Worm (Caenorhabditis elegans): Measurements from ENCODE around the gene W04G3.7.

ce11 chrX:11050335-11050734, 34.7 kb downstream of the W04G3.7 start:
- TF ChIP-seq ama-1 (optimal IDR thresholded peaks at IDR 0.05), result no peak
- TF ChIP-seq snpc-4 (tag; optimal IDR thresholded peaks at IDR 0.05), result no peak
- TF ChIP-seq nhr-11 (tag; optimal IDR thresholded peaks at IDR 0.05), result no peak
- no peak for TF ChIP-seq unc-62 (GFP tag; optimal IDR thresholded peaks at IDR 0.05)
- TF ChIP-seq zag-1 (tag; optimal IDR thresholded peaks at IDR 0.05), result no peak
- no peak for TF ChIP-seq jun-1 (tag; optimal IDR thresholded peaks at IDR 0.05)
- no peak for TF ChIP-seq sox-4 (tag; optimal IDR thresholded peaks at IDR 0.05)
- TF ChIP-seq unc-130 (tag; optimal IDR thresholded peaks at IDR 0.05), result no peak
- no peak for TF ChIP-seq pqm-1 (tag; optimal IDR thresholded peaks at IDR 0.05)
